Worm (Caenorhabditis elegans): ENCODE measurements around the gene T13A10.2.

DNA sequence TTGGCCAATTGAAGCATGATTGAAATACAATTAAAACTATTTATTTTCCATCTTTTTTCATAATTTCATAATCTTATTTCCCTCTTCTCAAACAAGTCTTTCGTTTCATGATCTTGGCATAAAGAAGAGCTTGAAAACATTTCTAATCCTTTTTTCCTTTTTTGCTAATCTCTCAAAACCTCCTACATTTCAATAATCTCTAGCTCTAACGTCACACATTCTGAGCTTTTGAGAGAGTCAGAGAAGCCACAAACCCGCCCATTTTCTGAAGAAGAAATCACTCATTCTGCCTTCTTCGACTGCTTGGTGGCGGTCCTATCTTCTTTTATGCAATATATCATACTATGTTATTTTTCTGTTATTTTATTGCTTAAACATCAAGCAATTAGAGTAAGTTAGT lies 3.5 kb upstream of the T13A10.2 start, which contains the start of gene F58F9.1:
- no peak for TF ChIP-seq F13C5.2 (tag; optimal IDR thresholded peaks at IDR 0.05)
- TF ChIP-seq hmg-4 (GFP tag; optimal IDR thresholded peaks at IDR 0.05): no peak
- no peak for TF ChIP-seq flt-1 (GFP tag; IDR thresholded peaks at IDR 0.05)
- TF ChIP-seq ceh-13 (GFP tag; optimal IDR thresholded peaks at IDR 0.05): no peak

Measured in whole organism, early embryonic.